Worm (Caenorhabditis elegans) whole organism, mixed stage, embryonic: ENCODE measurements around the gene ZK287.1.

Experiments
- M03D4.4 ChIP-seq: sonication (generic microtip); optimal IDR thresholded peaks from 2 replicates; lab custom pipeline; 2017; ENCODE audit warnings: mild to moderate bottlenecking, missing genetic modification characterization, missing compliant biosample characterization
- bed-3 ChIP-seq: fragments of 200-800 bp; sonication (Bioruptor generic); optimal IDR thresholded peaks from 3 replicates; lab custom pipeline; 2018; ENCODE audit warnings: mild to moderate bottlenecking, missing genetic modification characterization, moderate library complexity, missing compliant biosample characterization
- blmp-1 ChIP-seq: fragments of 150-350 bp; optimal IDR thresholded peaks from 2 replicates; lab custom pipeline; 2014; ENCODE audit warnings: missing biosample characterization, missing genetic modification characterization
- ceh-39 ChIP-seq: fragments of 150-350 bp; optimal IDR thresholded peaks from 2 replicates; lab custom pipeline; 2014; ENCODE audit warnings: missing biosample characterization, missing genetic modification characterization
- ces-1 ChIP-seq: fragments of 150-350 bp; optimal IDR thresholded peaks from 2 replicates; lab custom pipeline; 2014; ENCODE audit warnings: missing biosample characterization, missing genetic modification reagents, missing genetic modification characterization
- cnd-1 ChIP-seq: fragments of 200-800 bp; sonication (Bioruptor generic); optimal IDR thresholded peaks from 2 replicates; lab custom pipeline; 2018; ENCODE audit warnings: mild to moderate bottlenecking, missing genetic modification characterization, missing compliant biosample characterization
- drap-1 ChIP-seq: fragments of 200-800 bp; sonication (Bioruptor generic); optimal IDR thresholded peaks from 3 replicates; lab custom pipeline; 2018; ENCODE audit warnings: mild to moderate bottlenecking, missing genetic modification characterization, missing compliant biosample characterization
- elt-1 ChIP-seq: sonication (generic microtip); optimal IDR thresholded peaks from 2 replicates; lab custom pipeline; 2017; ENCODE audit warnings: missing genetic modification characterization, mild to moderate bottlenecking, missing compliant biosample characterization, antibody characterized with exemption, moderate library complexity, borderline replicate concordance; ENCODE audit not compliant: insufficient read depth
- elt-3 ChIP-seq: fragments of 150-350 bp; optimal IDR thresholded peaks from 2 replicates; lab custom pipeline; 2014; ENCODE audit warnings: missing biosample characterization, missing genetic modification characterization
- ham-2 ChIP-seq: fragments of 200-800 bp; sonication (Bioruptor generic); optimal IDR thresholded peaks from 2 replicates; lab custom pipeline; 2018; ENCODE audit warnings: mild to moderate bottlenecking, missing genetic modification characterization, missing compliant biosample characterization
- hlh-1 ChIP-seq: fragments of 150-350 bp; optimal IDR thresholded peaks from 2 replicates; lab custom pipeline; 2014; ENCODE audit warnings: missing biosample characterization, missing genetic modification reagents, missing genetic modification characterization
- lin-13 ChIP-seq: fragments of 150-350 bp; optimal IDR thresholded peaks from 2 replicates; lab custom pipeline; 2014; ENCODE audit warnings: missing biosample characterization, missing genetic modification characterization
- lin-32 ChIP-seq: fragments of 200-800 bp; sonication (Bioruptor generic); optimal IDR thresholded peaks from 2 replicates; lab custom pipeline; 2018; ENCODE audit warnings: mild to moderate bottlenecking, missing genetic modification characterization, missing compliant biosample characterization
- lsy-2 ChIP-seq: fragments of 150-350 bp; optimal IDR thresholded peaks from 2 replicates; lab custom pipeline; 2014; ENCODE audit warnings: missing biosample characterization, missing genetic modification characterization
- mab-5 ChIP-seq: fragments of 150-350 bp; optimal IDR thresholded peaks from 2 replicates; lab custom pipeline; 2014; ENCODE audit warnings: missing biosample characterization, missing genetic modification characterization
- mep-1 ChIP-seq: fragments of 150-350 bp; optimal IDR thresholded peaks from 2 replicates; lab custom pipeline; 2017; ENCODE audit warnings: missing biosample characterization, missing genetic modification reagents, missing genetic modification characterization, inconsistent platforms
- mls-2 ChIP-seq: sonication (generic microtip); optimal IDR thresholded peaks from 2 replicates; lab custom pipeline; 2016; ENCODE audit warnings: mild to moderate bottlenecking, missing genetic modification characterization, moderate library complexity, missing compliant biosample characterization
- nhr-12 ChIP-seq: fragments of 150-350 bp; optimal IDR thresholded peaks from 2 replicates; lab custom pipeline; 2014; ENCODE audit warnings: missing biosample characterization, missing genetic modification characterization
- nhr-2 ChIP-seq: fragments of 150-350 bp; optimal IDR thresholded peaks from 2 replicates; lab custom pipeline; 2014; ENCODE audit warnings: missing biosample characterization, missing genetic modification characterization
- nhr-237 ChIP-seq: fragments of 150-350 bp; optimal IDR thresholded peaks from 2 replicates; lab custom pipeline; 2014; ENCODE audit warnings: missing biosample characterization, missing genetic modification characterization
- nhr-76 ChIP-seq: sonication (generic microtip); optimal IDR thresholded peaks from 2 replicates; lab custom pipeline; 2017; ENCODE audit warnings: missing biosample characterization, missing genetic modification characterization
- pha-4 ChIP-seq: fragments of 150-350 bp; optimal IDR thresholded peaks from 2 replicates; lab custom pipeline; 2018; ENCODE audit warnings: missing biosample characterization, missing genetic modification reagents, missing genetic modification characterization
- sem-2 ChIP-seq: fragments of 200-800 bp; sonication (Bioruptor generic); optimal IDR thresholded peaks from 2 replicates; lab custom pipeline; 2018; ENCODE audit warnings: mild to moderate bottlenecking, missing genetic modification characterization, missing compliant biosample characterization
- snpc-4 ChIP-seq: fragments of 150-350 bp; optimal IDR thresholded peaks from 2 replicates; lab custom pipeline; 2014; ENCODE audit warnings: missing biosample characterization, missing genetic modification characterization
- sptf-1 ChIP-seq: sonication (generic microtip); optimal IDR thresholded peaks from 2 replicates; lab custom pipeline; 2017; ENCODE audit warnings: mild to moderate bottlenecking, missing genetic modification characterization, moderate library complexity, missing compliant biosample characterization
- tbx-8 ChIP-seq: fragments of 200-800 bp; sonication (Bioruptor generic); optimal IDR thresholded peaks from 2 replicates; lab custom pipeline; 2018; ENCODE audit warnings: mild to moderate bottlenecking, missing genetic modification characterization, moderate library complexity, missing compliant biosample characterization
- unc-120 ChIP-seq: sonication (generic microtip); optimal IDR thresholded peaks from 2 replicates; lab custom pipeline; 2017; ENCODE audit warnings: missing genetic modification characterization, missing compliant biosample characterization; ENCODE audit not compliant: poor library complexity, severe bottlenecking
- unc-62 ChIP-seq: fragments of 150-350 bp; optimal IDR thresholded peaks from 2 replicates; lab custom pipeline; 2014; ENCODE audit warnings: missing biosample characterization, missing genetic modification reagents, missing genetic modification characterization

Gene ZK287.1

ce11 chrV:9689364-9689763 is 22.9 kb downstream of the ZK287.1 start:
- TF ChIP-seq ham-2 (GFP tag; lab: Kevin White, UChicago) (no peak), tbx-8 (GFP tag; lab: Kevin White, UChicago) (no peak), snpc-4 (tag; lab: Kevin White, UChicago) (no peak), M03D4.4 (no peak), nhr-237 (tag; lab: Kevin White, UChicago) (no peak), lsy-2 (no peak)

ce11 chrV:9690099-9690572 is 23.6 kb downstream of the ZK287.1 start, which contains the start of gene rbx-1:
Gene rbx-1, minus strand, starts transcription at chrV:9690522.
- TF ChIP-seq nhr-76 (tag; lab: Kevin White, UChicago) (no peak), elt-3 (no peak), nhr-12 (no peak), sem-2 (GFP tag; lab: Kevin White, UChicago) (no peak), unc-62 (GFP tag; lab: Kevin White, UChicago) (no peak), sptf-1 (tag; lab: Kevin White, UChicago) (no peak), lin-13 (tag; lab: Kevin White, UChicago) (no peak), lsy-2 (no peak)
- TF ChIP-seq, all 35 proteins: peak for 0

ce11 chrV:9690728-9691127 is 24.2 kb downstream of the ZK287.1 start:
- TF ChIP-seq mab-5 (tag; lab: Kevin White, UChicago): no peak
- TF ChIP-seq lsy-2: peak; percentile 90
- TF ChIP-seq mep-1 (tag; lab: Kevin White, UChicago): peak; percentile 37
- TF ChIP-seq blmp-1 (tag; lab: Kevin White, UChicago): peak; percentile 85
- no peak for TF ChIP-seq cnd-1 (tag; lab: Kevin White, UChicago)
- no peak for TF ChIP-seq sptf-1 (tag; lab: Kevin White, UChicago)
- no peak for TF ChIP-seq drap-1 (GFP tag; lab: Kevin White, UChicago)

ce11 chrV:9692109-9692581 is 25.7 kb downstream of the ZK287.1 start, which contains the start of gene ztf-9:
Gene ztf-9, minus strand, starts transcription at chrV:9692159.
- TF ChIP-seq mls-2 (tag; lab: Kevin White, UChicago) (peak; percentile 59), mep-1 (tag; lab: Kevin White, UChicago) (peak; percentile 45), mab-5 (tag; lab: Kevin White, UChicago) (no peak), lsy-2 (peak; percentile 28), M03D4.4 (peak; percentile 36), lin-13 (tag; lab: Kevin White, UChicago) (peak; percentile 27), unc-120 (peak; percentile 78), nhr-237 (tag; lab: Kevin White, UChicago) (peak; percentile 10), ces-1 (GFP tag; lab: Kevin White, UChicago) (peak; percentile 17), hlh-1 (tag; lab: Kevin White, UChicago) (peak; percentile 25), sptf-1 (tag; lab: Kevin White, UChicago) (peak; percentile 62), elt-1 (no peak), lin-32 (no peak), ham-2 (GFP tag; lab: Kevin White, UChicago) (peak; percentile 15), ceh-39 (tag; lab: Kevin White, UChicago) (no peak), nhr-76 (tag; lab: Kevin White, UChicago) (no peak), drap-1 (GFP tag; lab: Kevin White, UChicago) (peak; percentile 54), tbx-8 (GFP tag; lab: Kevin White, UChicago) (no peak), unc-62 (GFP tag; lab: Kevin White, UChicago) (peak; percentile 16), nhr-2 (no peak), cnd-1 (tag; lab: Kevin White, UChicago) (peak; percentile 4), blmp-1 (tag; lab: Kevin White, UChicago) (peak; percentile 85)

ce11 chrV:9692649-9693112 is 26.2 kb downstream of the ZK287.1 start, which contains the start of gene ZK287.7:
Gene ZK287.7, plus strand, starts transcription at chrV:9693062.
- TF ChIP-seq elt-1: no peak
- TF ChIP-seq tbx-8 (GFP tag; lab: Kevin White, UChicago): no peak
- TF ChIP-seq pha-4 (tag; lab: Kevin White, UChicago): no peak
- TF ChIP-seq bed-3: no peak
- TF ChIP-seq mep-1 (tag; lab: Kevin White, UChicago): no peak
- TF ChIP-seq cnd-1 (tag; lab: Kevin White, UChicago): no peak
- TF ChIP-seq unc-120: no peak
- TF ChIP-seq sptf-1 (tag; lab: Kevin White, UChicago): no peak
- no peak for TF ChIP-seq mls-2 (tag; lab: Kevin White, UChicago)
